Worm (Caenorhabditis elegans) whole organism, L3 larva: ENCODE data around the gene lpr-4.

Experiments
- aly-2 ChIP-seq: fragments of 150-350 bp; optimal IDR thresholded peaks from 2 replicates; lab custom pipeline; 2014; ENCODE audit warnings: missing biosample characterization, missing genetic modification characterization
- ama-1 ChIP-seq: fragments of 150-350 bp; optimal IDR thresholded peaks from 2 replicates; lab custom pipeline; 2018
- ceh-16 ChIP-seq: sonication (generic microtip); optimal IDR thresholded peaks from 2 replicates; lab custom pipeline; 2017; ENCODE audit warnings: missing biosample characterization, missing genetic modification characterization
- ceh-28 ChIP-seq: fragments of 150-350 bp; optimal IDR thresholded peaks from 2 replicates; lab custom pipeline; 2014; ENCODE audit warnings: missing biosample characterization, missing genetic modification reagents, missing genetic modification characterization
- ceh-9 ChIP-seq: sonication (generic microtip); optimal IDR thresholded peaks from 2 replicates; lab custom pipeline; 2018; ENCODE audit warnings: missing biosample characterization, missing genetic modification characterization
- daf-12 ChIP-seq: fragments of 150-350 bp; optimal IDR thresholded peaks from 2 replicates; lab custom pipeline; 2014; ENCODE audit warnings: missing biosample characterization, missing genetic modification reagents, missing genetic modification characterization
- eor-1 ChIP-seq, 2 experiments: fragments of 150-350 bp; optimal IDR thresholded peaks; 2 replicates each; lab custom pipeline; 2014 to 2018; ENCODE audit warnings: missing biosample characterization in 2 of 2, missing genetic modification characterization in 2 of 2
- fos-1 ChIP-seq: fragments of 150-350 bp; optimal IDR thresholded peaks from 2 replicates; lab custom pipeline; 2014; ENCODE audit warnings: missing biosample characterization, missing genetic modification characterization
- hmg-11 ChIP-seq: sonication (generic microtip); optimal IDR thresholded peaks from 2 replicates; lab custom pipeline; 2016; ENCODE audit warnings: missing genetic modification characterization, missing compliant biosample characterization
- nhr-23 ChIP-seq: fragments of 150-350 bp; optimal IDR thresholded peaks from 2 replicates; lab custom pipeline; 2014; ENCODE audit warnings: missing biosample characterization, missing genetic modification reagents, missing genetic modification characterization
- nhr-237 ChIP-seq: fragments of 150-350 bp; optimal IDR thresholded peaks from 2 replicates; lab custom pipeline; 2014; ENCODE audit warnings: missing biosample characterization, missing genetic modification characterization
- nhr-28 ChIP-seq: fragments of 150-350 bp; optimal IDR thresholded peaks from 2 replicates; lab custom pipeline; 2014; ENCODE audit warnings: missing biosample characterization, missing genetic modification characterization
- nhr-43 ChIP-seq: sonication (generic microtip); optimal IDR thresholded peaks from 2 replicates; lab custom pipeline; 2016; ENCODE audit warnings: mild to moderate bottlenecking, missing genetic modification characterization, missing compliant biosample characterization; ENCODE audit not compliant: poor library complexity, severe bottlenecking
- nhr-76 ChIP-seq: fragments of 150-350 bp; sonication (generic microtip); optimal IDR thresholded peaks from 5 replicates; lab custom pipeline; 2014; ENCODE audit warnings: missing biosample characterization, missing genetic modification characterization
- pqm-1 ChIP-seq: fragments of 150-350 bp; optimal IDR thresholded peaks from 2 replicates; lab custom pipeline; 2017; ENCODE audit warnings: missing biosample characterization, missing genetic modification characterization, inconsistent platforms
- zag-1 ChIP-seq: fragments of 150-350 bp; optimal IDR thresholded peaks from 2 replicates; lab custom pipeline; 2014; ENCODE audit warnings: missing biosample characterization, missing genetic modification characterization
- ztf-11 ChIP-seq: fragments of 150-350 bp; optimal IDR thresholded peaks from 2 replicates; lab custom pipeline; 2014; ENCODE audit warnings: missing biosample characterization, missing genetic modification characterization
- ztf-4 ChIP-seq: fragments of 150-350 bp; optimal IDR thresholded peaks from 2 replicates; lab custom pipeline; 2014; ENCODE audit warnings: missing biosample characterization, missing genetic modification characterization

Gene lpr-4

DNA sequence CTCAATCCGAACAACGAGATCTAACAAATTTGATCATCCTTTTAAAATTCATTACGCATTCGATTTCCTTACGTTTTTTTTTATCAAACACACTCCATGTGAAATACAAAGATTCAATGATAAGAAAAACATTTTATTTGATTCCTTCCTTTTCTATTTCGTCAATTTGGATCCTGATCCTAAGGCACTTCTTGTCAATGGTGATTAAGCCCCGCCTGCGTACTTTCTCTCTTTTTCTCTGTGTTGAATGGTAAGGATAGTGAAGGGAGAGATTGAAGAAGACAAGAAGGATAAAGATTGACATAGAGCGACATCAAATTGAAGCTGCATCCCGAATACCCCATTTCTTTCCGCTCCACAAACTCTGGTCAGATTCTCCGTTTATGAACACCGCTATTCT, 44.3 kb downstream of the lpr-4 start, which contains the start of gene grd-1:
Gene grd-1, plus strand, starts transcription at position 241 of the 400 bp plus-strand sequence.
- TF ChIP-seq nhr-76 (tag; lab: Kevin White, UChicago), result no peak
- TF ChIP-seq pqm-1 (tag; lab: Kevin White, UChicago), result no peak
- TF ChIP-seq ceh-28 (tag; lab: Kevin White, UChicago), result no peak
- no peak for TF ChIP-seq ztf-11 (tag; lab: Kevin White, UChicago)
- TF ChIP-seq zag-1 (tag; lab: Kevin White, UChicago), result no peak
- TF ChIP-seq nhr-237 (tag; lab: Kevin White, UChicago), result no peak
- no peak for TF ChIP-seq nhr-43 (tag; lab: Kevin White, UChicago)
- TF ChIP-seq hmg-11, result no peak
- TF ChIP-seq aly-2 (tag; lab: Kevin White, UChicago), result no peak
- no peak for TF ChIP-seq eor-1 (tag; optimal IDR thresholded peaks at IDR 0.05; lab: Kevin White, UChicago)

DNA sequence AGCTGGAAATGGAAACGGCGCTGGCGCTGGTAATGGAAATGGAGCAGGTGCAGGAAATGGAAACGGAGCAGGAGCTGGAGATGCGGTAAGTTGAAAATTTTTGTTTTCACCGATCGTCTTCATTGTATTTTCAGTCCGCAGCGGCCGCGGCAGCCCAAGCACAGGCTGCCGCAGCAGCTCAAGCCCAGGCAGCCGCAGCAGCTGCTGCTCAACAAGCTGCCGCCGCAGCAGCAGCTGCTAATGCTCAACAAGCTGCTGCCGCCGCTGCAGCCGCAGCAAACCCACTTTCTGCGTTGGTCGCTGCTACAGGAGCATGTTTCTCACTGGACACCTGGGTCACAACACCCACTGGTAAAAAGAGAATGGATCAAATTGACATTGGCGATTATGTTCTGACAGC, 49.5 kb downstream of the lpr-4 start:
- no peak for TF ChIP-seq ama-1 (lab: Kevin White, UChicago)
- TF ChIP-seq fos-1 (tag; lab: Kevin White, UChicago), result no peak
- no peak for TF ChIP-seq ceh-9 (tag; lab: Kevin White, UChicago)
- TF ChIP-seq nhr-43 (tag; lab: Kevin White, UChicago), result no peak
- TF ChIP-seq nhr-28 (tag; lab: Kevin White, UChicago), result no peak
- TF ChIP-seq ztf-4 (tag; lab: Kevin White, UChicago), result no peak
- TF ChIP-seq ceh-16 (tag; lab: Kevin White, UChicago), result no peak
- no peak for TF ChIP-seq nhr-23 (tag; lab: Kevin White, UChicago)
- TF ChIP-seq ceh-28 (tag; lab: Kevin White, UChicago), result no peak
- no peak for TF ChIP-seq daf-12
